Worm (Caenorhabditis elegans): Measurements from ENCODE around the gene sdz-27.

DNA sequence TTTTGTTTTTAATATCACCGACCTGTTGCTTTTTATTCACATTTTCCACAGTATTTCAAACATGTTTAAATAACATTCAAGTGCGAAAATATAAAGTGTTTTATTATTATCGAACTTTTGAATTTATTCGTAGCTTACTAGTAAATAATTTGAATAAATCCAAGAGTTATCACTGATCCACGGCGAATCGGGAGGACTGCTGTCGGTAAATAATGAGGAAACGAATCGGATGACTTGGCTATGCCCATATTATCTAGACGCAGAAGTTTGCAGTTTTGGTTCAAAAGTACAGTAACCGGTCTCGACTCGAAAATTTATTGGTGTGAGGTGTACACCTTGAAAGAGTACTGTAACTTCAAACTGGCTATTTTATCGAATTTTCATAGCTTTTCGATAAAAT, 30.3 kb upstream of the sdz-27 start:
- TF ChIP-seq him-1 (tag; optimal IDR thresholded peaks at IDR 0.05) (no peak), dao-5 (tag; optimal IDR thresholded peaks at IDR 0.05) (no peak)

Measured in whole organism, L4/young adult.